Fruit fly (Drosophila melanogaster) whole organism, embryonic: Measurements from ENCODE around the gene CG3091.

Experiments
- CG14441 ChIP-seq: fragments of 200-800 bp; sonication (Bioruptor generic); IDR thresholded peaks from 2 replicates; pipeline ENCODE4 v1.3.6; 2022; ENCODE audit warnings: missing biosample characterization, missing genetic modification characterization
- CG6791 ChIP-seq: fragments of 200-800 bp; sonication (Bioruptor generic); IDR thresholded peaks from 3 replicates; pipeline ENCODE4 v1.3.6; 2022; ENCODE audit warnings: missing biosample characterization, missing genetic modification characterization; ENCODE audit not compliant: partially characterized antibody
- Chrac-16 ChIP-seq: fragments of 200-800 bp; sonication (Bioruptor generic); optimal IDR thresholded peaks from 3 replicates; lab custom pipeline; 2016; ENCODE audit warnings: missing biosample characterization, missing genetic modification characterization
- D19A ChIP-seq: fragments of 200-800 bp; optimal IDR thresholded peaks from 3 replicates; lab custom pipeline; 2019; ENCODE audit warnings: missing biosample characterization, mild to moderate bottlenecking, missing genetic modification characterization, moderate library complexity
- Eip74EF ChIP-seq, 2 experiments: fragments of 200-800 bp in 1 of 2; fragments of >200 bp in 1 of 2; sonication (Bioruptor generic) in 1 of 2; optimal IDR thresholded peaks; 2 replicates each; lab custom pipeline; 2017 to 2019; ENCODE audit warnings: missing biosample characterization in 2 of 2, missing genetic modification characterization in 2 of 2, mild to moderate bottlenecking in 1 of 2, moderate library complexity in 1 of 2
- Elba2 ChIP-seq: fragments of 200-800 bp; sonication (Bioruptor generic); optimal IDR thresholded peaks from 3 replicates; lab custom pipeline; 2016; ENCODE audit warnings: missing biosample characterization, missing genetic modification characterization
- Neu2 ChIP-seq: fragments of 200-800 bp; sonication (Bioruptor generic); optimal IDR thresholded peaks from 3 replicates; lab custom pipeline; 2016; ENCODE audit warnings: missing biosample characterization, missing genetic modification characterization, borderline replicate concordance
- ara ChIP-seq: fragments of 200-800 bp; sonication (Bioruptor generic); IDR thresholded peaks from 2 replicates; pipeline ENCODE4 v1.3.6; 2022; ENCODE audit warnings: missing biosample characterization, missing genetic modification characterization
- psq ChIP-seq: fragments of 200-800 bp; sonication (Bioruptor generic); optimal IDR thresholded peaks from 2 replicates; lab custom pipeline; 2017; ENCODE audit warnings: missing biosample characterization, missing genetic modification characterization
- tll ChIP-seq, 2 experiments: fragments of 200-800 bp in 1 of 2; fragments of >200 bp in 1 of 2; sonication (Bioruptor generic) in 1 of 2; optimal IDR thresholded peaks; 2 replicates each; lab custom pipeline; 2017 to 2019; ENCODE audit warnings: missing biosample characterization in 2 of 2, missing genetic modification characterization in 2 of 2, mild to moderate bottlenecking in 1 of 2, moderate library complexity in 1 of 2

DNA sequence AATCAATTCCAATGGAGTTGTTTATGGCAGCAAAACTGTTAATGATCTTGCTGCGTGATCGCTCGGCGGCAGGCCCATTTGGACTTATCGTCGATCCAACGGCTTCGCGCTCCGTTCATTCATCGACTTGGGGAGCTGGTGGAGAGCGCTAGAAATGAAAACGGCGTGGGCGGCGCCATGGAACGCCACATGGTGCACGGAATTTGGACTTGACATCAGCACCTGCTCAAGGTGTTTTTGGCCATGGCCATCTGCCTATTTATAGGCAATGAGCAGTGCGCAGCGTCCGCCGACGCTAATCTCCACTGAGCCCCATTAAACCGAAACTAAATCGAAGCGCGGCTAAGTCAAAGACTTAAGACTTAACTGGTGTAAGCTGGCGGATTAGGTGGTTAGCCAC is 35.5 kb downstream of the CG3091 start:
- TF ChIP-seq Chrac-16 (GFP tag; lab: Kevin White, UChicago): no peak
- TF ChIP-seq tll (GFP tag; optimal IDR thresholded peaks at IDR 0.05; lab: Kevin White, UChicago): no peak
- no peak for TF ChIP-seq psq (GFP tag; lab: Kevin White, UChicago)
- TF ChIP-seq Neu2 (GFP tag; lab: Kevin White, UChicago): no peak
- TF ChIP-seq Elba2 (GFP tag; lab: Kevin White, UChicago): no peak
- TF ChIP-seq CG14441 (GFP tag; lab: Robert Waterston, UW): no peak
- no peak for TF ChIP-seq Eip74EF (GFP tag; optimal IDR thresholded peaks at IDR 0.05; lab: Kevin White, UChicago)
- TF ChIP-seq D19A (tag; lab: Kevin White, UChicago): no peak
- no peak for TF ChIP-seq ara
- TF ChIP-seq CG6791 (GFP tag; lab: Robert Waterston, UW): no peak
